Worm (Caenorhabditis elegans): ENCODE data around the gene pho-1.

pho-1 gene

DNA sequence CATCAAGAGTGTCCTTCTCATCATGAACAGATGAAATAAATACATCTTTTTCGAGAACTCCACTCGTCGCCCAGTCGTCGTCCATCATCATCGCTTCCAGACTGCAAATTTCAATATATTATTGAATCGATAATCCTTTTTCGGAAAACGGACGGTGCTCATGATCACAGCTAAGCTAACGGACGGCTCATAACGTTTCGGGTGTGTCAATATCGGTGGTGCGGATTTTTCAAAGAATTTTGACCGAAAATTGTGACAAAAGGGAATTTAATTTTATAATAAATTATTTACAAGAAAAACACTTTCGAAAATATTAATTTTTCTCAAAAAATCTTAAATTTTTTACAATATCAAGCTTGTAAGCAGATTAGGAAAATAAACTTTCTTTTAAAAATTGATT, 48.2 kb downstream of the pho-1 start, which contains the start of gene crh-2:
TSS of gene crh-2 (minus strand) at position 101 of the 400 bp plus-strand sequence.
- no peak for TF ChIP-seq elt-3 (tag; optimal IDR thresholded peaks at IDR 0.05)

DNA sequence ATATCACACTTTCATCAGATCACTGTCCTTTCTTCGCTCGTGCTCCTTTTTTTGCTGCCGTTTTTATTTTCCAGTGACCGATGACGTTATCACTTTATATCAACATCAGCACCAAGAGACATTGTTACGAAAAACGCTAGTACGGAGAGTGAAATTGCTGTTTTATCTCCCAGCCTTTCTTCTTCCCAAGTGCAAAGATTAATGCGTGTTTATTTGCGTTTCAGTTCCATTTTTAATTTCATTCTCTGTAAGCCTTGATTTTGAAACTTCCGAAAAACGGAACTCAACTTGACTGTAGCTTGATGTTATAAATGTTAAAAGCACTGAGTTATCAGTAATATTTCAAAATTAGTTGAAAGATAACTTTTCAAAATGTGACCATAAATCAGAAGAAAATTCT, 48.8 kb downstream of the pho-1 start:
- no peak for TF ChIP-seq unc-39 (tag; optimal IDR thresholded peaks at IDR 0.05)
- no peak for TF ChIP-seq lin-32 (GFP tag; optimal IDR thresholded peaks at IDR 0.05)
- no peak for TF ChIP-seq nhr-28 (tag; optimal IDR thresholded peaks at IDR 0.05)
- TF ChIP-seq nhr-12 (tag; optimal IDR thresholded peaks at IDR 0.05), result no peak
- no peak for TF ChIP-seq nhr-237 (tag; optimal IDR thresholded peaks at IDR 0.05)

DNA sequence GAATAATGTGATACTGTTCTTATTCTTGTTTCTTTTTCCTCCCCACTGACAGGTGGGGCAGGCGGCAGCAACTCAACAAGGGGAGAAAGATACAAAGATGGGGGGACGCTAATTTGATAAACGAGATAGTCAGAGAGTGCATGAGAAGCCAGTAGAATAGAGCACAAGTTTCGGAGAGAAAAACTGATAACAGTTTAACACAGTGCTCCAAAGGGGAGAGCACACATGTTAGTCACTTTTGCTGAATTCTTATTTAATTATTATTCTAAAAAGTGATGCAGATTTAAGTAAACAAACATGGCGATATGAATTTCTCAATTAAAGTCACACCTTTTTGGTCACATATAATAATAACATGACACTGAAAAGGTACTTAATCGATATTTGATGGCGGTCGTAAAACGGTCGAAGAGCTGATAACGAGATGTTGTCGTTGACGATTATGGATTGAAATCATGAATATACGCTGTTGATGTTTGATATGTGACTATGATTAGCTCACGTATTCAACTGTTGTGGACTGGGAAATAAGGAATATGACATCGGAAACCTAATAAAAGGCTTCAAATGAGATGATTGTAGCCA, 49.6 kb downstream of the pho-1 start:
- TF ChIP-seq tbx-8 (GFP tag; optimal IDR thresholded peaks at IDR 0.05) (no peak), hlh-1 (tag; optimal IDR thresholded peaks at IDR 0.05) (no peak), drap-1 (GFP tag; optimal IDR thresholded peaks at IDR 0.05) (no peak), mls-2 (tag; optimal IDR thresholded peaks at IDR 0.05) (no peak), ham-2 (GFP tag; optimal IDR thresholded peaks at IDR 0.05) (no peak), ceh-39 (tag; optimal IDR thresholded peaks at IDR 0.05) (no peak), bed-3 (GFP tag; optimal IDR thresholded peaks at IDR 0.05) (no peak), lsy-2 (tag; optimal IDR thresholded peaks at IDR 0.05) (no peak), ztf-11 (tag; optimal IDR thresholded peaks at IDR 0.05) (no peak), blmp-1 (tag; optimal IDR thresholded peaks at IDR 0.05) (no peak)

DNA sequence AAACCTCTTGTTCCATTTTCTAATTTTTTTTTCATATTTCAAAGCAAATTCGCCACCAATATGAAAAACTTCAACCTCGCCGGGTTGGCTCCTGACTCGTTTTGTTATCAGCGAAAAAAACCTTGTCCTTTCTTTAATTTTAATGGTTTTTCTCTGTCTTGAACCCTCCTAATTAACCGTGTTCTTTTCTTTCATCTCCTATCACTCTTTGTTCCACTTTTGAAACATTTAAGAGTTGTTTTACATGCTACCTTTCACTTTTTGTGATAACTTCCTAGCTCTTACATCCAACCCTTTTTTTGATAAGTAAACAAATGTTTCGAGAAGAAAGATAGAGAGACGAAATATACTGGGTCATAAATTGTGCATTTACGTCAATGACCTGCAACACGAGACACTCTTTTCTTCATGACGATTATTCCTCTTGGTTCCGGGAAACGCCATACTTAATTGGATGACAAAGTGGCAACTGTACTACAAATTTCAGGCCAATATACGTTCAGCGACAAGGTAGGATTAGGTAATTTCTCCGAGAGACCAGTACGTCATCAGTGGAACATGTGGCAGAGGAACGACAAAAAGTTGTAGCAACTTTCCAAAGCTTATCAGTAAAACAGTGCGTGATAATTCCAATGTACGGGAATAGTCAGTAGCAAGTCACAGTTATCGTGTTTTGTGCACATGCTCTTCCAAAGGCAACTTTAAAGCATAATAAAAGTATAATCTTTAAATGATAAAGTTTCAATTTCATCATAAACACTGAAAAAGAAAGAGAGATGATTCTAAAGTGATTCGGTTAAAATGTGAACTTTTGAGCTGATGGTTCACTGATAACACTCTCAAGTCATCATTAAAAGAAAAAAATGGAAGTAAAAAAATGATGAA, 50.7 kb downstream of the pho-1 start:
- no peak for TF ChIP-seq ztf-11 (tag; optimal IDR thresholded peaks at IDR 0.05)

DNA sequence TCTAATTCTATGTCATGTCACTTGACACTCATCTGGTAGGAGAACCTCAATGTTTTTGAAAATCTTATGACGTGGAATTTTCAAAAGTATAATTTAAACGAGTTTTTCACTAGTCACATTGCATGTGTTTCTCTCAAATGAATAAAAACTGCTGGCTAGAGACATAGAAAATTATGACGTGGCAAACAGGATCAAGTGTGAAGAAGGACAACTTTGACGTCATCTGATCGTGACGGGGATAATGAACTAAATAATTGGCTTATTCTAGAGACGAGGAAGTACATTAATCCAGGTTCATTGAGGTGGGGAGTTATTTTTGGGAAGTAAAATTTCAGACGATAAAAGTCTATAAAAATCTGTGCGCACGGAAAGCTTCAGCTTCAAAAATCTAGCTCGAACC, 52.4 kb downstream of the pho-1 start:
- TF ChIP-seq sptf-1 (tag; optimal IDR thresholded peaks at IDR 0.05) (no peak), zip-8 (tag; optimal IDR thresholded peaks at IDR 0.05) (no peak), unc-120 (tag; optimal IDR thresholded peaks at IDR 0.05; ENCODE audit: poor library complexity, severe bottlenecking) (no peak)

Measured in whole organism, mixed stage, embryonic.